Worm (Caenorhabditis elegans): Measurements from ENCODE around the gene mrps-26.

DNA sequence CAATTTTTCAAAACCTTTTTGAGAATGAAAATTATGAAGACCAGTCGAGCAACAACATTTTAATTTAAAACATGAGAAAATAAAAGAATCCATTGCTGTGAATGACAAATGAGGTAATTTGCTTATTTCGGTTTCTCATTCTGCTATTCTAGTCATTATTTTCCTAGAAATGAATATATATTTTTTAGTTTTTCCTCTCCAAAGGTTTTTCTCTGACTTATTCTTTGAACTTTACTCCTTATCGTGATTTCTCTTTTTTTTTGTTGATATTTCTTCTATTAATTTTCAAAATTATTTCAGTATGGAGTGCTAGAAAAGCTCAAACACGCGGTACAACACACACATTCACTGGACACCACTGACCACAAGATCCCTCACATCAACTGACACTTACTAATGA, 48.8 kb upstream of the mrps-26 start, which contains the start of gene pup-2:
- TF ChIP-seq tra-4 (tag; optimal IDR thresholded peaks at IDR 0.05) (no peak), pes-1 (GFP tag; IDR thresholded peaks at IDR 0.05) (no peak), ama-1 (optimal IDR thresholded peaks at IDR 0.05) (no peak), hmbx-1 (tag; optimal IDR thresholded peaks at IDR 0.05) (no peak), sea-1 (GFP tag; conservative IDR thresholded peaks at IDR 0.05) (no peak), ets-7 (tag; optimal IDR thresholded peaks at IDR 0.05) (no peak), tbx-37 (GFP tag; conservative IDR thresholded peaks at IDR 0.05) (no peak), scrt-1 (GFP tag; IDR thresholded peaks at IDR 0.05) (no peak), hmg-4 (GFP tag; optimal IDR thresholded peaks at IDR 0.05) (no peak)
